Worm (Caenorhabditis elegans) whole organism, young adult: ENCODE data around the gene nsph-3.2.

ENCODE experiments used
- C06A6.2 ChIP-seq: fragments of 200-800 bp; sonication (Bioruptor generic); conservative IDR thresholded peaks from 2 replicates; pipeline ENCODE4 v1.3.6; 2022; ENCODE audit warnings: missing genetic modification characterization, missing compliant biosample characterization
- C17E4.6 ChIP-seq: fragments of 200-800 bp; sonication (Bioruptor generic); IDR thresholded peaks from 2 replicates; pipeline ENCODE4 v1.3.6; 2022; ENCODE audit warnings: missing genetic modification reagents, missing genetic modification characterization, missing compliant biosample characterization
- F23B12.7 ChIP-seq: sonication (generic microtip); optimal IDR thresholded peaks from 2 replicates; lab custom pipeline; 2017; ENCODE audit warnings: missing genetic modification characterization, mild to moderate bottlenecking, missing compliant biosample characterization, antibody characterized with exemption, moderate library complexity; ENCODE audit not compliant: insufficient read depth
- F49E8.2 ChIP-seq: sonication (generic microtip); optimal IDR thresholded peaks from 3 replicates; lab custom pipeline; 2017; ENCODE audit warnings: missing genetic modification characterization, mild to moderate bottlenecking, missing compliant biosample characterization, antibody characterized with exemption, moderate library complexity; ENCODE audit not compliant: insufficient read depth
- F57C9.4 ChIP-seq: sonication (generic microtip); optimal IDR thresholded peaks from 2 replicates; lab custom pipeline; 2017; ENCODE audit warnings: mild to moderate bottlenecking, missing genetic modification characterization, missing compliant biosample characterization
- K12H6.12 ChIP-seq: fragments of 200-800 bp; sonication (Bioruptor generic); optimal IDR thresholded peaks from 2 replicates; lab custom pipeline; 2018; ENCODE audit warnings: mild to moderate bottlenecking, missing genetic modification characterization, missing compliant biosample characterization
- Y79H2A.3 ChIP-seq: fragments of 200-800 bp; sonication (Bioruptor generic); conservative IDR thresholded peaks from 2 replicates; pipeline ENCODE4 v1.3.6; 2022; ENCODE audit warnings: missing genetic modification reagents, missing genetic modification characterization, missing compliant biosample characterization
- ZK185.1 ChIP-seq: sonication (generic microtip); optimal IDR thresholded peaks from 2 replicates; lab custom pipeline; 2016; ENCODE audit warnings: mild to moderate bottlenecking, missing genetic modification characterization, missing compliant biosample characterization; ENCODE audit not compliant: poor library complexity, severe bottlenecking
- ama-1 ChIP-seq, 3 experiments: fragments of 150-350 bp in 1 of 3; sonication (generic microtip) in 2 of 3; optimal IDR thresholded peaks; 2 replicates each; lab custom pipeline; 2014 to 2018; ENCODE audit warnings: missing biosample characterization in 2 of 3, missing genetic modification characterization in 2 of 3, missing genetic modification reagents in 2 of 3
- aptf-2 ChIP-seq: fragments of 200-800 bp; sonication (Bioruptor generic); conservative IDR thresholded peaks from 2 replicates; pipeline ENCODE4 v1.3.6; 2022; ENCODE audit warnings: missing genetic modification reagents, missing genetic modification characterization, missing compliant biosample characterization
- aptf-3 ChIP-seq: fragments of 200-800 bp; sonication (Bioruptor generic); IDR thresholded peaks from 2 replicates; pipeline ENCODE4 v1.3.6; 2022; ENCODE audit warnings: missing genetic modification characterization, missing compliant biosample characterization
- attf-3 ChIP-seq: fragments of 200-800 bp; sonication (Bioruptor generic); conservative IDR thresholded peaks from 2 replicates; pipeline ENCODE4 v1.3.6; 2022; ENCODE audit warnings: missing genetic modification reagents, missing genetic modification characterization, missing compliant biosample characterization
- attf-5 ChIP-seq: fragments of 200-800 bp; sonication (Bioruptor generic); optimal IDR thresholded peaks from 2 replicates; lab custom pipeline; 2018; ENCODE audit warnings: mild to moderate bottlenecking, missing genetic modification characterization, missing compliant biosample characterization
- bed-2 ChIP-seq: fragments of 200-800 bp; sonication (Bioruptor generic); IDR thresholded peaks from 2 replicates; pipeline ENCODE4 v1.3.6; 2022; ENCODE audit warnings: missing genetic modification reagents, missing genetic modification characterization, missing compliant biosample characterization
- ceh-100 ChIP-seq: fragments of 200-800 bp; sonication (Bioruptor generic); IDR thresholded peaks from 2 replicates; pipeline ENCODE4 v1.3.6; 2022; ENCODE audit warnings: missing genetic modification reagents, missing genetic modification characterization, missing compliant biosample characterization
- ceh-27 ChIP-seq: fragments of 200-800 bp; sonication (Bioruptor generic); optimal IDR thresholded peaks from 2 replicates; lab custom pipeline; 2018; ENCODE audit warnings: mild to moderate bottlenecking, missing genetic modification characterization, moderate library complexity, missing compliant biosample characterization
- ceh-91 ChIP-seq: fragments of 200-800 bp; sonication (Bioruptor generic); IDR thresholded peaks from 2 replicates; pipeline ENCODE4 v1.3.6; 2022; ENCODE audit warnings: missing genetic modification reagents, missing genetic modification characterization, missing compliant biosample characterization
- dpl-1 ChIP-seq: fragments of 150-350 bp; optimal IDR thresholded peaks from 2 replicates; lab custom pipeline; 2014; ENCODE audit warnings: missing biosample characterization, missing genetic modification reagents, missing genetic modification characterization
- efl-1 ChIP-seq: fragments of 150-350 bp; optimal IDR thresholded peaks from 2 replicates; lab custom pipeline; 2014; ENCODE audit warnings: missing biosample characterization, missing genetic modification reagents, missing genetic modification characterization
- ekl-4 ChIP-seq: fragments of 200-800 bp; sonication (Bioruptor generic); IDR thresholded peaks from 2 replicates; pipeline ENCODE4 v1.3.6; 2022; ENCODE audit warnings: missing genetic modification reagents, missing genetic modification characterization, missing compliant biosample characterization
- hrde-1 ChIP-seq: sonication (generic microtip); optimal IDR thresholded peaks from 2 replicates; lab custom pipeline; 2016; ENCODE audit warnings: missing genetic modification characterization, mild to moderate bottlenecking, missing compliant biosample characterization, moderate library complexity, missing genotype, missing genetic modification reagents, borderline replicate concordance
- lag-1 ChIP-seq: fragments of 200-800 bp; sonication (Bioruptor generic); IDR thresholded peaks from 2 replicates; pipeline ENCODE4 v1.3.6; 2022; ENCODE audit warnings: missing genetic modification reagents, missing genetic modification characterization, missing compliant biosample characterization
- let-526 ChIP-seq: fragments of 200-800 bp; sonication (Bioruptor generic); IDR thresholded peaks from 2 replicates; pipeline ENCODE4 v1.3.6; 2022; ENCODE audit warnings: missing genetic modification reagents, missing genetic modification characterization, missing compliant biosample characterization
- lin-26 ChIP-seq: fragments of 200-800 bp; sonication (Bioruptor generic); IDR thresholded peaks from 2 replicates; pipeline ENCODE4 v1.3.6; 2022; ENCODE audit warnings: missing genetic modification reagents, missing genetic modification characterization, missing compliant biosample characterization
- lin-40 ChIP-seq: sonication (generic microtip); optimal IDR thresholded peaks from 2 replicates; lab custom pipeline; 2016; ENCODE audit warnings: missing genetic modification characterization, mild to moderate bottlenecking, missing compliant biosample characterization, missing genotype, missing genetic modification reagents
- madf-6 ChIP-seq: fragments of 200-800 bp; sonication (Bioruptor generic); IDR thresholded peaks from 2 replicates; pipeline ENCODE4 v1.3.6; 2022; ENCODE audit warnings: missing genetic modification reagents, missing genetic modification characterization, missing compliant biosample characterization
- madf-8 ChIP-seq: fragments of 200-800 bp; sonication (Bioruptor generic); conservative IDR thresholded peaks from 2 replicates; pipeline ENCODE4 v1.3.6; 2022; ENCODE audit warnings: missing genetic modification reagents, missing genetic modification characterization, missing compliant biosample characterization
- mcd-1 ChIP-seq: fragments of 200-800 bp; sonication (Bioruptor generic); IDR thresholded peaks from 2 replicates; pipeline ENCODE4 v1.3.6; 2022; ENCODE audit warnings: missing genetic modification reagents, missing genetic modification characterization, missing compliant biosample characterization
- mel-28 ChIP-seq: sonication (generic microtip); optimal IDR thresholded peaks from 2 replicates; lab custom pipeline; 2016; ENCODE audit warnings: borderline replicate concordance, mild to moderate bottlenecking, missing genetic modification characterization, missing compliant biosample characterization
- nfyb-1 ChIP-seq: fragments of 200-800 bp; sonication (Bioruptor generic); IDR thresholded peaks from 2 replicates; pipeline ENCODE4 v1.3.6; 2022; ENCODE audit warnings: missing genetic modification reagents, missing genetic modification characterization, missing compliant biosample characterization
- nhr-27 ChIP-seq: fragments of 200-800 bp; sonication (Bioruptor generic); optimal IDR thresholded peaks from 2 replicates; lab custom pipeline; 2018; ENCODE audit warnings: mild to moderate bottlenecking, missing genetic modification characterization, moderate library complexity, missing compliant biosample characterization
- repo-1 ChIP-seq: sonication (generic microtip); optimal IDR thresholded peaks from 2 replicates; lab custom pipeline; 2017; ENCODE audit warnings: mild to moderate bottlenecking, missing genetic modification characterization, missing compliant biosample characterization
- sea-2 ChIP-seq: fragments of 200-800 bp; sonication (Bioruptor generic); IDR thresholded peaks from 2 replicates; pipeline ENCODE4 v1.3.6; 2022; ENCODE audit warnings: missing genetic modification characterization, missing compliant biosample characterization
- snpc-1.1 ChIP-seq: sonication (generic microtip); optimal IDR thresholded peaks from 2 replicates; lab custom pipeline; 2017; ENCODE audit warnings: missing genetic modification characterization, mild to moderate bottlenecking, missing compliant biosample characterization, antibody characterized with exemption, moderate library complexity, missing genotype, missing genetic modification reagents; ENCODE audit not compliant: insufficient read depth
- snpc-4 ChIP-seq, 5 experiments: fragments of 150-350 bp in 1 of 5; sonication (generic microtip) in 4 of 5; optimal IDR thresholded peaks; 2 replicates each; lab custom pipeline; 2014 to 2018; ENCODE audit warnings: missing genetic modification characterization in 5 of 5, missing biosample characterization in 3 of 5, antibody characterized with exemption in 2 of 5, mild to moderate bottlenecking in 2 of 5, missing compliant biosample characterization in 2 of 5, missing genotype in 2 of 5, moderate library complexity in 2 of 5, missing genetic modification reagents in 1 of 5
- xnd-1 ChIP-seq: sonication (generic microtip); optimal IDR thresholded peaks from 2 replicates; lab custom pipeline; 2016; ENCODE audit warnings: missing genotype, missing genetic modification reagents, missing genetic modification characterization, missing compliant biosample characterization
- zim-3 ChIP-seq: sonication (generic microtip); optimal IDR thresholded peaks from 2 replicates; lab custom pipeline; 2017; ENCODE audit warnings: mild to moderate bottlenecking, missing genetic modification characterization, moderate library complexity, missing compliant biosample characterization
- ztf-25 ChIP-seq: fragments of 200-800 bp; sonication (Bioruptor generic); IDR thresholded peaks from 2 replicates; pipeline ENCODE4 v1.3.6; 2022; ENCODE audit warnings: missing genetic modification reagents, missing genetic modification characterization, missing compliant biosample characterization
- ztf-3 ChIP-seq: fragments of 200-800 bp; sonication (Bioruptor generic); optimal IDR thresholded peaks from 2 replicates; lab custom pipeline; 2018; ENCODE audit warnings: mild to moderate bottlenecking, missing genetic modification characterization, missing compliant biosample characterization

The nsph-3.2 gene

ce11 chrIV:10116765-10117164, 4.1 kb downstream of the nsph-3.2 start (continued):
- TF ChIP-seq K12H6.12 (tag; lab: Kevin White, UChicago) = no peak
- no peak for TF ChIP-seq ztf-3 (GFP tag; lab: Kevin White, UChicago)
- TF ChIP-seq efl-1 (GFP tag; lab: Kevin White, UChicago) = no peak
- no peak for TF ChIP-seq mel-28 (tag; lab: Kevin White, UChicago)
- TF ChIP-seq aptf-3 (GFP tag; lab: Robert Waterston, UW) = no peak
- peak; percentile 85 for TF ChIP-seq snpc-1.1 (tag; lab: Kevin White, UChicago)
- no peak for TF ChIP-seq C17E4.6 (GFP tag; lab: Robert Waterston, UW)
- no peak for TF ChIP-seq ztf-25 (GFP tag; lab: Robert Waterston, UW)
- no peak for TF ChIP-seq lin-40
- no peak for TF ChIP-seq C06A6.2

ce11 chrIV:10122205-10122604, 9.5 kb downstream of the nsph-3.2 start, which contains the start of gene irld-21:
TSS of gene irld-21 (minus strand) at chrIV:10122305.
- no peak for TF ChIP-seq Y79H2A.3 (GFP tag; lab: Robert Waterston, UW)
- no peak for TF ChIP-seq bed-2 (GFP tag; lab: Robert Waterston, UW)
- no peak for TF ChIP-seq aptf-2 (GFP tag; lab: Robert Waterston, UW)
- TF ChIP-seq repo-1 = no peak
- no peak for TF ChIP-seq sea-2 (GFP tag; lab: Robert Waterston, UW)
- TF ChIP-seq, all 124 proteins: peak for 0

ce11 chrIV:10126544-10126943, 13.9 kb downstream of the nsph-3.2 start, which contains the start of gene ctf-18:
TSS of gene ctf-18 (minus strand) at chrIV:10126644.
- no peak for TF ChIP-seq snpc-1.1 (tag; lab: Kevin White, UChicago)
- TF ChIP-seq madf-6 (GFP tag; lab: Robert Waterston, UW) = 0 out of 2 replicates have a peak, but pooled peaks have one; percentile 16
- peak; percentile 31 for TF ChIP-seq hrde-1 (tag; lab: Kevin White, UChicago)
- no peak for TF ChIP-seq F23B12.7 (tag; lab: Kevin White, UChicago)

- TF ChIP-seq mcd-1 (GFP tag; lab: Robert Waterston, UW) = no peak
- 0 out of 2 replicates have a peak, but pooled peaks have one; percentile 53 for TF ChIP-seq lin-26
Measured at ce11 chrIV:10128446-10128845, 15.8 kb downstream of the nsph-3.2 start.

- peak; percentile 21 for TF ChIP-seq snpc-4 (GFP tag; optimal IDR thresholded peaks at IDR 0.05; lab: Kevin White, UChicago)
- peak in 3 of 4 experiments; percentile 41 to 73 (median 51) for TF ChIP-seq snpc-4 (tag; optimal IDR thresholded peaks at IDR 0.05; lab: Kevin White, UChicago)
- peak; percentile 76 for TF ChIP-seq attf-5 (GFP tag; lab: Kevin White, UChicago)
- TF ChIP-seq dpl-1 (GFP tag; lab: Kevin White, UChicago) = peak; percentile 69
- peak; percentile 10 for TF ChIP-seq snpc-1.1 (tag; lab: Kevin White, UChicago)
- peak; percentile 27 for TF ChIP-seq ZK185.1 (tag; lab: Kevin White, UChicago)
- peak; percentile 46; the same call in 1 of the 2 replicates for TF ChIP-seq ekl-4
- TF ChIP-seq ceh-100 (GFP tag; lab: Robert Waterston, UW) = 0 out of 2 replicates have a peak, but pooled peaks have one; percentile 52
- TF ChIP-seq lag-1 (GFP tag; lab: Robert Waterston, UW) = no peak
- no peak for TF ChIP-seq nhr-27
- peak; percentile 56 for TF ChIP-seq madf-8 (GFP tag; lab: Robert Waterston, UW)
- peak; percentile 47 for TF ChIP-seq attf-3 (GFP tag; lab: Robert Waterston, UW)
- 0 out of 2 replicates have a peak, but pooled peaks have one; percentile 44 for TF ChIP-seq nfyb-1 (GFP tag; lab: Robert Waterston, UW)
- peak; percentile 34 for TF ChIP-seq ceh-27 (GFP tag; lab: Kevin White, UChicago)
- TF ChIP-seq ama-1 (optimal IDR thresholded peaks at IDR 0.05; lab: Kevin White, UChicago) = no peak
- TF ChIP-seq ama-1 (GFP tag; optimal IDR thresholded peaks at IDR 0.05; lab: Kevin White, UChicago) = no peak
- no peak for TF ChIP-seq F49E8.2
- no peak for TF ChIP-seq let-526 (GFP tag; lab: Robert Waterston, UW)
- peak; percentile 72 for TF ChIP-seq ceh-91 (GFP tag; lab: Robert Waterston, UW)
- no peak for TF ChIP-seq F57C9.4 (tag; lab: Kevin White, UChicago)
- no peak for TF ChIP-seq zim-3
- TF ChIP-seq F23B12.7 (tag; lab: Kevin White, UChicago) = peak; percentile 50
- peak; percentile 8 for TF ChIP-seq xnd-1
Measured at ce11 chrIV:10128906-10129386, 16.3 kb downstream of the nsph-3.2 start, which contains the start of the genes gtbp-1 and K08F4.3. TSS of gene gtbp-1 (minus strand) at chrIV:10128956. TSS of gene K08F4.3 (plus strand) at chrIV:10129257.
